Worm (Caenorhabditis elegans) whole organism, young adult: ENCODE results near the gene ttll-15.

Experiments used
- B0035.1 ChIP-seq: sonication (generic microtip); optimal IDR thresholded peaks from 2 replicates; lab custom pipeline; 2016; ENCODE audit warnings: missing genetic modification characterization, mild to moderate bottlenecking, missing compliant biosample characterization, missing genotype, missing genetic modification reagents
- B0336.3 ChIP-seq: fragments of 200-800 bp; sonication (Bioruptor generic); IDR thresholded peaks from 2 replicates; pipeline ENCODE4 v1.3.6; 2022; ENCODE audit warnings: missing genetic modification characterization, missing compliant biosample characterization
- C17E4.6 ChIP-seq: fragments of 200-800 bp; sonication (Bioruptor generic); IDR thresholded peaks from 2 replicates; pipeline ENCODE4 v1.3.6; 2022; ENCODE audit warnings: missing genetic modification reagents, missing genetic modification characterization, missing compliant biosample characterization
- F33H1.4 ChIP-seq: fragments of 200-800 bp; sonication (Bioruptor generic); IDR thresholded peaks from 2 replicates; pipeline ENCODE4 v1.3.6; 2022; ENCODE audit warnings: missing genetic modification reagents, missing genetic modification characterization, missing compliant biosample characterization
- F55B11.4 ChIP-seq: sonication (generic microtip); optimal IDR thresholded peaks from 2 replicates; lab custom pipeline; 2016; ENCODE audit warnings: missing compliant biosample characterization, missing genetic modification characterization, borderline replicate concordance; ENCODE audit not compliant: insufficient read depth
- Y53F4B.3 ChIP-seq: fragments of 200-800 bp; sonication (Bioruptor generic); IDR thresholded peaks from 2 replicates; pipeline ENCODE4 v1.3.6; 2022; ENCODE audit warnings: missing genetic modification reagents, missing genetic modification characterization, missing compliant biosample characterization
- Y56A3A.18 ChIP-seq: fragments of 200-800 bp; sonication (Bioruptor generic); IDR thresholded peaks from 2 replicates; pipeline ENCODE4 v1.3.6; 2022; ENCODE audit warnings: missing genetic modification reagents, missing genetic modification characterization, missing compliant biosample characterization
- Y67H2A.10 ChIP-seq: fragments of 200-800 bp; sonication (Bioruptor generic); conservative IDR thresholded peaks from 2 replicates; pipeline ENCODE4 v1.3.6; 2022; ENCODE audit warnings: missing genetic modification reagents, missing genetic modification characterization, missing compliant biosample characterization
- Y79H2A.3 ChIP-seq: fragments of 200-800 bp; sonication (Bioruptor generic); conservative IDR thresholded peaks from 2 replicates; pipeline ENCODE4 v1.3.6; 2022; ENCODE audit warnings: missing genetic modification reagents, missing genetic modification characterization, missing compliant biosample characterization
- akir-1 ChIP-seq: fragments of 200-800 bp; sonication (Bioruptor generic); optimal IDR thresholded peaks from 2 replicates; lab custom pipeline; 2018; ENCODE audit warnings: mild to moderate bottlenecking, missing genetic modification characterization, moderate library complexity, missing compliant biosample characterization
- athp-1 ChIP-seq: sonication (generic microtip); optimal IDR thresholded peaks from 2 replicates; lab custom pipeline; 2017; ENCODE audit warnings: mild to moderate bottlenecking, missing genetic modification characterization, missing compliant biosample characterization
- attf-3 ChIP-seq: fragments of 200-800 bp; sonication (Bioruptor generic); conservative IDR thresholded peaks from 2 replicates; pipeline ENCODE4 v1.3.6; 2022; ENCODE audit warnings: missing genetic modification reagents, missing genetic modification characterization, missing compliant biosample characterization
- bed-1 ChIP-seq: fragments of 200-800 bp; sonication (Bioruptor generic); IDR thresholded peaks from 2 replicates; pipeline ENCODE4 v1.3.6; 2022; ENCODE audit warnings: missing genetic modification reagents, missing genetic modification characterization, missing compliant biosample characterization
- ceh-100 ChIP-seq: fragments of 200-800 bp; sonication (Bioruptor generic); IDR thresholded peaks from 2 replicates; pipeline ENCODE4 v1.3.6; 2022; ENCODE audit warnings: missing genetic modification reagents, missing genetic modification characterization, missing compliant biosample characterization
- ceh-40 ChIP-seq: fragments of 200-800 bp; sonication (Bioruptor generic); IDR thresholded peaks from 2 replicates; pipeline ENCODE4 v1.3.6; 2022; ENCODE audit warnings: missing genetic modification characterization, missing compliant biosample characterization
- ceh-91 ChIP-seq: fragments of 200-800 bp; sonication (Bioruptor generic); IDR thresholded peaks from 2 replicates; pipeline ENCODE4 v1.3.6; 2022; ENCODE audit warnings: missing genetic modification reagents, missing genetic modification characterization, missing compliant biosample characterization
- chd-7 ChIP-seq: sonication (generic microtip); optimal IDR thresholded peaks from 2 replicates; lab custom pipeline; 2016; ENCODE audit warnings: mild to moderate bottlenecking, missing genetic modification characterization, moderate library complexity, missing compliant biosample characterization
- dox-1 ChIP-seq: fragments of 200-800 bp; sonication (Bioruptor generic); IDR thresholded peaks from 2 replicates; pipeline ENCODE4 v1.3.6; 2022; ENCODE audit warnings: missing genetic modification reagents, missing genetic modification characterization, missing compliant biosample characterization
- efl-1 ChIP-seq: fragments of 150-350 bp; optimal IDR thresholded peaks from 2 replicates; lab custom pipeline; 2014; ENCODE audit warnings: missing biosample characterization, missing genetic modification reagents, missing genetic modification characterization
- egl-44 ChIP-seq: fragments of 200-800 bp; sonication (Bioruptor generic); IDR thresholded peaks from 2 replicates; pipeline ENCODE4 v1.3.6; 2022; ENCODE audit warnings: missing genetic modification reagents, missing genetic modification characterization, missing compliant biosample characterization
- ekl-4 ChIP-seq: fragments of 200-800 bp; sonication (Bioruptor generic); IDR thresholded peaks from 2 replicates; pipeline ENCODE4 v1.3.6; 2022; ENCODE audit warnings: missing genetic modification reagents, missing genetic modification characterization, missing compliant biosample characterization
- him-1 ChIP-seq: sonication (generic microtip); optimal IDR thresholded peaks from 2 replicates; lab custom pipeline; 2016; ENCODE audit warnings: missing genotype, missing genetic modification reagents, missing genetic modification characterization, missing compliant biosample characterization
- hmg-20 ChIP-seq: fragments of 200-800 bp; sonication (Bioruptor generic); IDR thresholded peaks from 2 replicates; pipeline ENCODE4 v1.3.6; 2022; ENCODE audit warnings: missing genetic modification reagents, missing genetic modification characterization, missing compliant biosample characterization
- hrde-1 ChIP-seq: sonication (generic microtip); optimal IDR thresholded peaks from 2 replicates; lab custom pipeline; 2016; ENCODE audit warnings: missing genetic modification characterization, mild to moderate bottlenecking, missing compliant biosample characterization, moderate library complexity, missing genotype, missing genetic modification reagents, borderline replicate concordance
- lag-1 ChIP-seq: fragments of 200-800 bp; sonication (Bioruptor generic); IDR thresholded peaks from 2 replicates; pipeline ENCODE4 v1.3.6; 2022; ENCODE audit warnings: missing genetic modification reagents, missing genetic modification characterization, missing compliant biosample characterization
- let-607 ChIP-seq, 2 experiments: fragments of 200-800 bp in 1 of 2; sonication (Bioruptor generic) in 1 of 2; sonication (generic microtip) in 1 of 2; optimal IDR thresholded peaks; 2 replicates each; lab custom pipeline; 2016 to 2018; ENCODE audit warnings: mild to moderate bottlenecking in 2 of 2, missing compliant biosample characterization in 2 of 2, missing genetic modification characterization in 2 of 2, moderate library complexity in 2 of 2, missing genotype in 1 of 2
- lin-26 ChIP-seq: fragments of 200-800 bp; sonication (Bioruptor generic); IDR thresholded peaks from 2 replicates; pipeline ENCODE4 v1.3.6; 2022; ENCODE audit warnings: missing genetic modification reagents, missing genetic modification characterization, missing compliant biosample characterization
- lin-35 ChIP-seq, 3 experiments: fragments of 150-350 bp in 2 of 3; sonication (generic microtip) in 1 of 3; optimal IDR thresholded peaks; 2 replicates each; lab custom pipeline; 2014 to 2018; ENCODE audit warnings: missing biosample characterization in 3 of 3, missing genetic modification characterization in 3 of 3, missing genetic modification reagents in 3 of 3
- lin-40 ChIP-seq: sonication (generic microtip); optimal IDR thresholded peaks from 2 replicates; lab custom pipeline; 2016; ENCODE audit warnings: missing genetic modification characterization, mild to moderate bottlenecking, missing compliant biosample characterization, missing genotype, missing genetic modification reagents
- lsl-1 ChIP-seq: fragments of 200-800 bp; sonication (Bioruptor generic); optimal IDR thresholded peaks from 2 replicates; lab custom pipeline; 2018; ENCODE audit warnings: mild to moderate bottlenecking, missing genetic modification characterization, moderate library complexity, missing compliant biosample characterization
- madf-10 ChIP-seq: sonication (generic microtip); optimal IDR thresholded peaks from 2 replicates; lab custom pipeline; 2016; ENCODE audit warnings: mild to moderate bottlenecking, missing genetic modification characterization, missing compliant biosample characterization
- madf-3 ChIP-seq: fragments of 200-800 bp; sonication (Bioruptor generic); IDR thresholded peaks from 2 replicates; pipeline ENCODE4 v1.3.6; 2022; ENCODE audit warnings: missing genetic modification reagents, missing genetic modification characterization, missing compliant biosample characterization
- madf-8 ChIP-seq: fragments of 200-800 bp; sonication (Bioruptor generic); conservative IDR thresholded peaks from 2 replicates; pipeline ENCODE4 v1.3.6; 2022; ENCODE audit warnings: missing genetic modification reagents, missing genetic modification characterization, missing compliant biosample characterization
- mcd-1 ChIP-seq: fragments of 200-800 bp; sonication (Bioruptor generic); IDR thresholded peaks from 2 replicates; pipeline ENCODE4 v1.3.6; 2022; ENCODE audit warnings: missing genetic modification reagents, missing genetic modification characterization, missing compliant biosample characterization
- nfya-2 ChIP-seq: fragments of 200-800 bp; sonication (Bioruptor generic); IDR thresholded peaks from 2 replicates; pipeline ENCODE4 v1.3.6; 2022; ENCODE audit warnings: missing genetic modification reagents, missing genetic modification characterization, missing compliant biosample characterization
- nhr-80 ChIP-seq: sonication (generic microtip); optimal IDR thresholded peaks from 2 replicates; lab custom pipeline; 2016; ENCODE audit warnings: missing genetic modification characterization, missing compliant biosample characterization
- pha-4 ChIP-seq: fragments of 150-350 bp; sonication (generic microtip); optimal IDR thresholded peaks from 2 replicates; lab custom pipeline; 2014; ENCODE audit warnings: missing biosample characterization, missing genetic modification reagents, missing genetic modification characterization
- rec-8 ChIP-seq, 2 experiments: sonication (generic microtip); optimal IDR thresholded peaks; 2 replicates each; lab custom pipeline; 2016; ENCODE audit warnings: mild to moderate bottlenecking in 2 of 2, missing genetic modification characterization in 2 of 2, missing genetic modification reagents in 2 of 2, missing genotype in 2 of 2, missing biosample characterization in 1 of 2, missing compliant biosample characterization in 1 of 2, moderate library complexity in 1 of 2
- sdz-38 ChIP-seq: sonication (generic microtip); optimal IDR thresholded peaks from 2 replicates; lab custom pipeline; 2016; ENCODE audit warnings: missing genotype, missing genetic modification characterization, missing compliant biosample characterization
- snpc-4 ChIP-seq, 5 experiments: fragments of 150-350 bp in 1 of 5; sonication (generic microtip) in 4 of 5; optimal IDR thresholded peaks; 2 replicates each; lab custom pipeline; 2014 to 2018; ENCODE audit warnings: missing genetic modification characterization in 5 of 5, missing biosample characterization in 3 of 5, antibody characterized with exemption in 2 of 5, mild to moderate bottlenecking in 2 of 5, missing compliant biosample characterization in 2 of 5, missing genotype in 2 of 5, moderate library complexity in 2 of 5, missing genetic modification reagents in 1 of 5
- tlf-1 ChIP-seq: fragments of 200-800 bp; sonication (Bioruptor generic); optimal IDR thresholded peaks from 2 replicates; lab custom pipeline; 2018; ENCODE audit warnings: mild to moderate bottlenecking, missing genetic modification characterization, missing compliant biosample characterization
- unc-130 ChIP-seq: sonication (generic microtip); optimal IDR thresholded peaks from 2 replicates; lab custom pipeline; 2016; ENCODE audit warnings: missing genetic modification reagents, missing genetic modification characterization, missing compliant biosample characterization
- xnd-1 ChIP-seq: sonication (generic microtip); optimal IDR thresholded peaks from 2 replicates; lab custom pipeline; 2016; ENCODE audit warnings: missing genotype, missing genetic modification reagents, missing genetic modification characterization, missing compliant biosample characterization
- zim-3 ChIP-seq: sonication (generic microtip); optimal IDR thresholded peaks from 2 replicates; lab custom pipeline; 2017; ENCODE audit warnings: mild to moderate bottlenecking, missing genetic modification characterization, moderate library complexity, missing compliant biosample characterization
- ztf-18 ChIP-seq: sonication (generic microtip); optimal IDR thresholded peaks from 2 replicates; lab custom pipeline; 2016; ENCODE audit warnings: missing genotype, mild to moderate bottlenecking, missing genetic modification characterization, missing compliant biosample characterization

ttll-15 gene

DNA sequence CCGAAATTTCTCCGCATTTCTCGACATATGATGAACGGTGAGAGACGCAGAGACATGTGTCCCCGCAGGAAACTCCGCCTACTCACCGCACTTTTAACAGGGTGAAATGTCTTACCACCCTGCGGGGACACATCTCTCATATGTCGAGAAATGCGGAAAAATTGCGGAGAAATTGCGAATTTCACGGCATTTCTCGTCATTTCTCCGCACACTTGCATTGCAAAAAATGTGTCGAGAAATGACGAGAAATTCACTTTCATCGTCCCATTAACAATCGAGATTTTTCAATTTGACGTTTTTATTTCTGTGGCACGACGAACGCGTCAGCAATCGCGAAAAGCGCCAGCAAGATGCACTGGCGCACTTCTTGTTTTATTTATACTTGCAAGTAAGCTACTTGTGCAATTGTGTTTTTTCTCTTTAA is 16.4 kb upstream of the ttll-15 start, which contains the start of gene K07C5.13 (continued):
- TF ChIP-seq madf-8 (GFP tag; lab: Robert Waterston, UW) (peak; percentile 40; the same call in 1 of the 2 replicates), let-607 (tag; optimal IDR thresholded peaks at IDR 0.05; lab: Kevin White, UChicago) (peak in 1 of 2 experiments; percentile 0), xnd-1 (tag; lab: Kevin White, UChicago) (peak; percentile 25), egl-44 (peak; percentile 89; the same call in 1 of the 2 replicates), hrde-1 (tag; lab: Kevin White, UChicago) (peak; percentile 29)

DNA sequence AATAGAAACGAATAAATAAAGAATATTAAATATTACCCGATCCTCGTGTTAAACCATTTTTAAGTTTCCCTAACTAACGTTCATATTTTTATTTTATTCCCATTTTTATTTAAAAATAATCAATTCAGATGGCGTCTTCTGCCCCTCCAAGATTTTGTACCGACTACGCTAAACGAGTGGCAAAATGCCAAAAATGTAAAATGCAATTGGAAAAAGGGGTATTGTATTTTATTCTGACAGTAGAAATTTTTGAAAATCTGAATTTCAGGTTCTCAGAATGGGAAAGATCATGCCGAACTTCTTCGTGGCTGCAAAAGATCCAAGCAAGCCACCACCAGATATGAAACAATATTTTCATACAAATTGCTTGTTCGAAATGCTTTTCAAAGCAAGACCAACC is 15.4 kb upstream of the ttll-15 start, which contains the start of gene K07C5.3:
Gene K07C5.3, plus strand, starts transcription at position 129 of the 400 bp plus-strand sequence.
- TF ChIP-seq nhr-80 (tag; lab: Kevin White, UChicago) (no peak), unc-130 (GFP tag; lab: Kevin White, UChicago) (no peak), athp-1 (tag; lab: Kevin White, UChicago) (peak; percentile 74), bed-1 (GFP tag; lab: Robert Waterston, UW) (no peak), zim-3 (tag; lab: Kevin White, UChicago) (no peak), lin-26 (no peak; the same call in 1 of the 2 replicates), Y67H2A.10 (GFP tag; lab: Robert Waterston, UW) (no peak), ceh-91 (GFP tag; lab: Robert Waterston, UW) (no peak), efl-1 (no peak), chd-7 (tag; lab: Kevin White, UChicago) (peak; percentile 38), hmg-20 (GFP tag; lab: Robert Waterston, UW) (no peak), ceh-100 (GFP tag; lab: Robert Waterston, UW) (no peak), madf-10 (tag; lab: Kevin White, UChicago) (no peak), rec-8 (tag; optimal IDR thresholded peaks at IDR 0.05; lab: Kevin White, UChicago) (no peak), B0035.1 (tag; lab: Kevin White, UChicago) (no peak), ceh-40 (GFP tag; lab: Robert Waterston, UW) (no peak), Y56A3A.18 (GFP tag; lab: Robert Waterston, UW) (no peak), madf-3 (GFP tag; lab: Robert Waterston, UW) (peak; percentile 76), lag-1 (GFP tag; lab: Robert Waterston, UW) (no peak), mcd-1 (GFP tag; lab: Robert Waterston, UW) (no peak), pha-4 (tag; lab: Kevin White, UChicago) (no peak), sdz-38 (no peak), lin-35 (GFP tag; optimal IDR thresholded peaks at IDR 0.05; lab: Kevin White, UChicago) (no peak), Y79H2A.3 (peak; percentile 66; the same call in 1 of the 2 replicates), B0336.3 (GFP tag; lab: Robert Waterston, UW) (0 out of 2 replicates have a peak, but pooled peaks have one; percentile 11), C17E4.6 (GFP tag; lab: Robert Waterston, UW) (no peak), lin-40 (no peak), nfya-2 (GFP tag; lab: Robert Waterston, UW) (no peak), lsl-1 (GFP tag; lab: Kevin White, UChicago) (no peak), snpc-4 (GFP tag; optimal IDR thresholded peaks at IDR 0.05; lab: Kevin White, UChicago) (no peak), snpc-4 (tag; optimal IDR thresholded peaks at IDR 0.05; lab: Kevin White, UChicago) (no peak), tlf-1 (GFP tag; lab: Kevin White, UChicago) (no peak), F55B11.4 (tag; lab: Kevin White, UChicago) (no peak), ekl-4 (0 out of 2 replicates have a peak, but pooled peaks have one; percentile 59), akir-1 (GFP tag; lab: Kevin White, UChicago) (no peak), F33H1.4 (GFP tag; lab: Robert Waterston, UW) (no peak; the same call in 1 of the 2 replicates), dox-1 (no peak), attf-3 (GFP tag; lab: Robert Waterston, UW) (no peak), him-1 (tag; lab: Kevin White, UChicago) (no peak), ztf-18 (tag; lab: Kevin White, UChicago) (no peak), Y53F4B.3 (GFP tag; lab: Robert Waterston, UW) (no peak)
